Fruit fly (Drosophila melanogaster) whole organism, adult: ENCODE results near the gene CG43439.
A peak's percentile ranks its signal among the peaks of the same experiment; 100 is the strongest.

ENCODE experiments used
- CG11617 ChIP-seq: fragments of 200-800 bp; sonication (Bioruptor generic); optimal IDR thresholded peaks from 2 replicates; lab custom pipeline; 2017; ENCODE audit warnings: mild to moderate bottlenecking, missing biosample characterization, missing genetic modification reagents, missing genetic modification characterization
- CG12768 ChIP-seq: fragments of 200-800 bp; sonication (Bioruptor generic); optimal IDR thresholded peaks from 2 replicates; lab custom pipeline; 2017; ENCODE audit warnings: missing biosample characterization, missing genetic modification characterization, mild to moderate bottlenecking, moderate library complexity, missing genetic modification reagents
- CG14711 ChIP-seq: fragments of 200-800 bp; sonication (Bioruptor generic); optimal IDR thresholded peaks from 2 replicates; lab custom pipeline; 2018; ENCODE audit warnings: missing biosample characterization, mild to moderate bottlenecking, missing genetic modification characterization, moderate library complexity
- CG1620 ChIP-seq: fragments of 200-800 bp; sonication (Bioruptor generic); optimal IDR thresholded peaks from 2 replicates; lab custom pipeline; 2016; ENCODE audit warnings: missing biosample characterization, missing genetic modification characterization
- CG33017 ChIP-seq: fragments of 200-800 bp; sonication (Bioruptor generic); optimal IDR thresholded peaks from 2 replicates; lab custom pipeline; 2018; ENCODE audit warnings: missing biosample characterization, mild to moderate bottlenecking, missing genetic modification characterization, moderate library complexity
- CG5204 ChIP-seq: fragments of 200-800 bp; sonication (Bioruptor generic); optimal IDR thresholded peaks from 2 replicates; lab custom pipeline; 2016; ENCODE audit warnings: missing biosample characterization, missing genetic modification characterization
- CG7045 ChIP-seq: fragments of 200-800 bp; sonication (Bioruptor generic); optimal IDR thresholded peaks from 2 replicates; lab custom pipeline; 2017; ENCODE audit warnings: missing biosample characterization, mild to moderate bottlenecking, missing genetic modification characterization
- CG7101 ChIP-seq: fragments of 200-800 bp; sonication (Bioruptor generic); optimal IDR thresholded peaks from 2 replicates; lab custom pipeline; 2018; ENCODE audit warnings: missing biosample characterization, mild to moderate bottlenecking, missing genetic modification characterization, moderate library complexity
- Clk ChIP-seq: fragments of 200-800 bp; sonication (Bioruptor generic); optimal IDR thresholded peaks from 2 replicates; lab custom pipeline; 2017; ENCODE audit warnings: missing biosample characterization, missing genetic modification characterization
- Crg-1 ChIP-seq: fragments of 200-800 bp; sonication (Bioruptor generic); optimal IDR thresholded peaks from 2 replicates; lab custom pipeline; 2016; ENCODE audit warnings: missing biosample characterization, missing genetic modification characterization
- Hr96 ChIP-seq: fragments of 200-800 bp; sonication (Bioruptor generic); optimal IDR thresholded peaks from 2 replicates; lab custom pipeline; 2016; ENCODE audit warnings: missing biosample characterization, missing genetic modification characterization
- Mnt ChIP-seq: fragments of 200-800 bp; sonication (Bioruptor generic); optimal IDR thresholded peaks from 2 replicates; lab custom pipeline; 2016; ENCODE audit warnings: missing biosample characterization, mild to moderate bottlenecking, missing genetic modification characterization
- bab1 ChIP-seq: fragments of 200-800 bp; sonication (Bioruptor generic); optimal IDR thresholded peaks from 3 replicates; lab custom pipeline; 2019; ENCODE audit warnings: missing biosample characterization, mild to moderate bottlenecking, missing genetic modification characterization, moderate library complexity
- cic ChIP-seq: fragments of 200-800 bp; sonication (Bioruptor generic); optimal IDR thresholded peaks from 2 replicates; lab custom pipeline; 2017; ENCODE audit warnings: missing biosample characterization, mild to moderate bottlenecking, missing genetic modification characterization, moderate library complexity
- cnc ChIP-seq, 2 experiments: fragments of >200 bp; optimal IDR thresholded peaks; 2 replicates each; lab custom pipeline; 2017
- kay ChIP-seq: fragments of 200-800 bp; sonication (Bioruptor generic); peaks from one replicate; lab custom pipeline; 2016; ENCODE audit warnings: missing biosample characterization, missing genetic modification characterization, borderline replicate concordance
- ovo ChIP-seq: fragments of 200-800 bp; sonication (Bioruptor generic); optimal IDR thresholded peaks from 2 replicates; lab custom pipeline; 2016; ENCODE audit warnings: missing biosample characterization, missing genetic modification characterization
- pad ChIP-seq: fragments of 200-800 bp; sonication (Bioruptor generic); optimal IDR thresholded peaks from 3 replicates; lab custom pipeline; 2017; ENCODE audit warnings: missing biosample characterization, missing genetic modification characterization, mild to moderate bottlenecking, moderate library complexity, missing genetic modification reagents
- tj ChIP-seq: fragments of 200-800 bp; sonication (Bioruptor generic); optimal IDR thresholded peaks from 3 replicates; lab custom pipeline; 2017; ENCODE audit warnings: missing biosample characterization, mild to moderate bottlenecking, missing genetic modification characterization, moderate library complexity
- toe ChIP-seq: fragments of 200-800 bp; sonication (Bioruptor generic); optimal IDR thresholded peaks from 2 replicates; lab custom pipeline; 2016; ENCODE audit warnings: missing biosample characterization, missing genetic modification characterization

CG43439 gene

dm6 chr3L:6942831-6943114 is 41.6 kb downstream of the CG43439 start, which contains the start of gene tow:
Gene tow, plus strand, starts transcription at chr3L:6942856.
- TF ChIP-seq CG7101 (tag; lab: Kevin White, UChicago) (no peak), CG14711 (tag; lab: Kevin White, UChicago) (no peak), toe (GFP tag; lab: Kevin White, UChicago) (no peak), CG12768 (GFP tag; lab: Kevin White, UChicago) (no peak), Mnt (GFP tag; lab: Kevin White, UChicago) (no peak), CG7045 (no peak), CG11617 (no peak), ovo (no peak), CG1620 (GFP tag; lab: Kevin White, UChicago) (no peak), Hr96 (GFP tag; lab: Kevin White, UChicago) (no peak), tj (GFP tag; lab: Kevin White, UChicago) (no peak), bab1 (GFP tag; lab: Kevin White, UChicago) (no peak), cnc (optimal IDR thresholded peaks at IDR 0.05; lab: Kevin White, UChicago) (no peak), CG33017 (tag; lab: Kevin White, UChicago) (no peak)

dm6 chr3L:6942103-6942830 is 42.1 kb downstream of the CG43439 start:
- TF ChIP-seq toe (GFP tag; lab: Kevin White, UChicago) (no peak), Hr96 (GFP tag; lab: Kevin White, UChicago) (peak; percentile 2)

dm6 chr3L:6934799-6935318 is 49.5 kb downstream of the CG43439 start:
- TF ChIP-seq CG11617 (no peak), CG1620 (GFP tag; lab: Kevin White, UChicago) (no peak), Hr96 (GFP tag; lab: Kevin White, UChicago) (no peak), CG33017 (tag; lab: Kevin White, UChicago) (no peak), CG7101 (tag; lab: Kevin White, UChicago) (no peak), Clk (GFP tag; lab: Kevin White, UChicago) (no peak), cic (GFP tag; lab: Kevin White, UChicago) (no peak), CG5204 (GFP tag; lab: Kevin White, UChicago) (no peak), pad (GFP tag; lab: Kevin White, UChicago) (no peak), Crg-1 (GFP tag; lab: Kevin White, UChicago) (no peak), CG7045 (no peak), cnc (optimal IDR thresholded peaks at IDR 0.05; lab: Kevin White, UChicago) (no peak), ovo (no peak), bab1 (GFP tag; lab: Kevin White, UChicago) (no peak), toe (GFP tag; lab: Kevin White, UChicago) (no peak), CG14711 (tag; lab: Kevin White, UChicago) (no peak), kay (no peak), CG12768 (GFP tag; lab: Kevin White, UChicago) (no peak), tj (GFP tag; lab: Kevin White, UChicago) (no peak)
